Worm (Caenorhabditis elegans) whole organism, young adult: ENCODE measurements around the gene fbxa-137.

Experiments used
- T07F8.4 ChIP-seq: sonication (generic microtip); optimal IDR thresholded peaks from 2 replicates; lab custom pipeline; 2016; ENCODE audit warnings: mild to moderate bottlenecking, missing genetic modification characterization, moderate library complexity, missing compliant biosample characterization
- lin-54 ChIP-seq: fragments of 200-800 bp; sonication (Bioruptor generic); optimal IDR thresholded peaks from 2 replicates; lab custom pipeline; 2018; ENCODE audit warnings: mild to moderate bottlenecking, missing genetic modification characterization, missing compliant biosample characterization

ce11 chrV:2249310-2249709, 29.3 kb upstream of the fbxa-137 start, which contains the start of gene cyp-33C6:
- TF ChIP-seq lin-54 (GFP tag; lab: Kevin White, UChicago) (no peak), T07F8.4 (tag; lab: Kevin White, UChicago) (no peak)
